Worm (Caenorhabditis elegans) whole organism, early embryonic: ENCODE measurements around the gene nas-25.

Experiments used
- B0310.2 ChIP-seq: sonication (generic microtip); optimal IDR thresholded peaks from 2 replicates; lab custom pipeline; 2016; ENCODE audit warnings: mild to moderate bottlenecking, missing genetic modification characterization, missing compliant biosample characterization
- F13C5.2 ChIP-seq: sonication (generic microtip); optimal IDR thresholded peaks from 2 replicates; lab custom pipeline; 2017; ENCODE audit warnings: mild to moderate bottlenecking, missing genetic modification characterization, inconsistent platforms, missing compliant biosample characterization
- aly-1 ChIP-seq: sonication (generic microtip); optimal IDR thresholded peaks from 2 replicates; lab custom pipeline; 2016; ENCODE audit warnings: missing genetic modification characterization, missing compliant biosample characterization
- ama-1 ChIP-seq: fragments of 150-350 bp; optimal IDR thresholded peaks from 2 replicates; lab custom pipeline; 2014
- ceh-13 ChIP-seq: fragments of 200-800 bp; sonication (Bioruptor generic); optimal IDR thresholded peaks from 2 replicates; lab custom pipeline; 2018; ENCODE audit warnings: mild to moderate bottlenecking, missing genetic modification characterization, missing compliant biosample characterization
- ceh-36 ChIP-seq: sonication (generic microtip); optimal IDR thresholded peaks from 2 replicates; lab custom pipeline; 2016; ENCODE audit warnings: missing genetic modification characterization, inconsistent platforms, missing compliant biosample characterization
- ets-7 ChIP-seq: sonication (generic microtip); optimal IDR thresholded peaks from 2 replicates; lab custom pipeline; 2016; ENCODE audit warnings: missing genotype, missing genetic modification characterization, missing compliant biosample characterization
- flt-1 ChIP-seq: fragments of 200-800 bp; sonication (Bioruptor generic); IDR thresholded peaks from 2 replicates; pipeline ENCODE4 v1.3.6; 2022; ENCODE audit warnings: missing genetic modification characterization, missing compliant biosample characterization
- hmbx-1 ChIP-seq: sonication (generic microtip); optimal IDR thresholded peaks from 2 replicates; lab custom pipeline; 2016; ENCODE audit warnings: mild to moderate bottlenecking, missing genetic modification characterization, missing compliant biosample characterization
- hmg-4 ChIP-seq: fragments of 200-800 bp; sonication (Bioruptor generic); optimal IDR thresholded peaks from 2 replicates; lab custom pipeline; 2018; ENCODE audit warnings: mild to moderate bottlenecking, missing genetic modification characterization, missing compliant biosample characterization
- hnd-1 ChIP-seq: sonication (generic microtip); optimal IDR thresholded peaks from 2 replicates; lab custom pipeline; 2016; ENCODE audit warnings: missing genetic modification characterization, missing compliant biosample characterization
- pes-1 ChIP-seq: fragments of 200-800 bp; sonication (Bioruptor generic); IDR thresholded peaks from 2 replicates; pipeline ENCODE4 v1.3.6; 2022; ENCODE audit warnings: missing genetic modification reagents, missing genetic modification characterization, missing compliant biosample characterization
- scrt-1 ChIP-seq: fragments of 200-800 bp; sonication (Bioruptor generic); IDR thresholded peaks from 2 replicates; pipeline ENCODE4 v1.3.6; 2022; ENCODE audit warnings: missing genetic modification characterization, missing compliant biosample characterization
- sea-1 ChIP-seq: fragments of 200-800 bp; sonication (Bioruptor generic); conservative IDR thresholded peaks from 2 replicates; pipeline ENCODE4 v1.3.6; 2022; ENCODE audit warnings: missing genetic modification characterization, missing compliant biosample characterization
- tbx-11 ChIP-seq: fragments of 200-800 bp; sonication (Bioruptor generic); IDR thresholded peaks from 2 replicates; pipeline ENCODE4 v1.3.6; 2022; ENCODE audit warnings: missing genetic modification characterization, missing compliant biosample characterization
- tbx-37 ChIP-seq: fragments of 200-800 bp; sonication (Bioruptor generic); conservative IDR thresholded peaks from 2 replicates; pipeline ENCODE4 v1.3.6; 2022; ENCODE audit warnings: missing genetic modification reagents, missing genetic modification characterization, missing compliant biosample characterization
- tra-4 ChIP-seq: sonication (generic microtip); optimal IDR thresholded peaks from 2 replicates; lab custom pipeline; 2017; ENCODE audit warnings: missing genetic modification characterization, missing compliant biosample characterization

Gene nas-25

DNA sequence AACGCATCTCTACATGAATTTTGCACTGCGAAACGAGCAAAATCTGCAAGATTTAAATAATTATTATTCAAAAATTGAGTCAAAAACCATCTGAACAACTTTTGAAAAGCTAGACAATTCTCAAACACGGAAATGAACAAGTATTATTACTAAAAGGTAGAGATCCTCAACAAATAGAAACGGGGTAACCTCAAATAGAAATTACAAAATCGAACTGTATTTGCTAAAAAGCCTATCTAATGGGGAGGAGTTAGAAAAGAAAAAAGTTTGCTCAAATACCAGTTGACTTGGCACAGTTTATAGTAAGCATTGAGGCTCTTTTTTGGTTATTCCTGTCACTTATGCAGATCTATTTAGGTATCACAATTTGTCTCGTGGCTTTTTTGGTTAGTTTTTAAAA, at the start of gene nas-25:
TSS of gene nas-25 (plus strand) at position 301 of the 400 bp plus-strand sequence.
- TF ChIP-seq ceh-13, result no peak
- no peak for TF ChIP-seq B0310.2 (tag; lab: Kevin White, UChicago)
- TF ChIP-seq flt-1 (GFP tag; lab: Robert Waterston, UW), result no peak
- TF ChIP-seq ets-7 (tag; lab: Kevin White, UChicago), result no peak
- TF ChIP-seq ama-1 (lab: Kevin White, UChicago), result no peak
- TF ChIP-seq sea-1 (GFP tag; lab: Robert Waterston, UW), result no peak
- no peak for TF ChIP-seq hmbx-1
- TF ChIP-seq hnd-1, result no peak
- no peak for TF ChIP-seq ceh-36 (tag; lab: Kevin White, UChicago)
- TF ChIP-seq tbx-11, result no peak
- no peak for TF ChIP-seq pes-1 (GFP tag; lab: Robert Waterston, UW)
- TF ChIP-seq scrt-1, result no peak
- TF ChIP-seq tbx-37 (GFP tag; lab: Robert Waterston, UW), result no peak
- TF ChIP-seq tra-4 (tag; lab: Kevin White, UChicago), result no peak
- TF ChIP-seq F13C5.2 (tag; lab: Kevin White, UChicago), result no peak
- no peak for TF ChIP-seq aly-1 (tag; lab: Kevin White, UChicago)
- no peak for TF ChIP-seq hmg-4 (GFP tag; lab: Kevin White, UChicago)

DNA sequence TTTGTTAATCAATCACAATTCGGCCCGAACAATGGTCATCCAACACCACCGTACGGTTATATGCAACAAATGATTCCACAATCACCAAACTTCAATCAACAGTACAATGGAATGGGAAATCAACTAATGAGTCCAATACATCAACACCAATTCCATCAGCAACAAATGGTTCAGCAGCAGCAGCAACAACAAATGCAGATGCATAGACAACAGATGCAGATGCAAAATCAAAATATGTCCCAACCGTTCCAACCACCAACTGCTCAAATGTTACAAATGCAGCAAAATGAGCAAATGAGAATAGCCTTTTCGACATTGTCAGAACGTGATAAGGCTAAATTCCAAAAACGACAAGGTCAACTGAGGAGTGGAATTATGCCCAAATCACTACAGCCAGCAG, 49.4 kb upstream of the nas-25 start:
- TF ChIP-seq tra-4 (tag; lab: Kevin White, UChicago) (no peak), F13C5.2 (tag; lab: Kevin White, UChicago) (no peak), B0310.2 (tag; lab: Kevin White, UChicago) (no peak), ceh-36 (tag; lab: Kevin White, UChicago) (no peak), ama-1 (lab: Kevin White, UChicago) (no peak), hmg-4 (GFP tag; lab: Kevin White, UChicago) (no peak), flt-1 (GFP tag; lab: Robert Waterston, UW) (no peak), scrt-1 (no peak), pes-1 (GFP tag; lab: Robert Waterston, UW) (no peak), sea-1 (GFP tag; lab: Robert Waterston, UW) (no peak), tbx-37 (GFP tag; lab: Robert Waterston, UW) (no peak)

DNA sequence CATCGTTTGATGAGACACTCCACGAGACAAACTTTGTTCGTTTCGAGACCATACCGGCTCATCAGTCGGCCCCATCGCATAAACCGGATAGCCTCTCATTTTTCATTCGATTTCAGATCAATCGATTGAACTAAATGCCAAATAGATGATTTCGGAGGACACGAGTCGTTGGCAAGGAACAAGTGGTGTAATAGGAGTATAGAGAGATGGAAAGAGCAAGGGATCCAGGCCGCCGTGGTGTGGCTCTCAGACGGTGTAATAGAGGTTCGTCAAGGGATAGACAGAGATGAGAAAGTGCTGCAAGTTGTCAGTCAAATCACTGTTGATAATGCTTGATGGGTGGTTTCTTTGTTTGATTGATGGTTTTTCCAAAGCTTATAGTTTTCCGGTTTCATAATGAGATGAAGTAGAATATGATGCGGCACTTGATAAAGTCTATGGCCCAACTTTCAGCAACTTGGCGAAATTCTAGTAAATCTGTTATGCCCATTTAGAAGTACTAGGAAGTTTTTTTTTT, 42.4 kb upstream of the nas-25 start, which contains the start of gene sgn-1:
TSS of gene sgn-1 (minus strand) at position 220 of the 517 bp plus-strand sequence.
- TF ChIP-seq hmbx-1, result no peak
- no peak for TF ChIP-seq ceh-36 (tag; lab: Kevin White, UChicago)
- TF ChIP-seq tbx-37 (GFP tag; lab: Robert Waterston, UW), result no peak
- TF ChIP-seq tra-4 (tag; lab: Kevin White, UChicago), result no peak
- TF ChIP-seq tbx-11, result no peak
- TF ChIP-seq ceh-13, result no peak
- TF ChIP-seq B0310.2 (tag; lab: Kevin White, UChicago), result no peak
- no peak for TF ChIP-seq aly-1 (tag; lab: Kevin White, UChicago)
- no peak for TF ChIP-seq ets-7 (tag; lab: Kevin White, UChicago)
- no peak for TF ChIP-seq ama-1 (lab: Kevin White, UChicago)
- no peak for TF ChIP-seq F13C5.2 (tag; lab: Kevin White, UChicago)
- no peak for TF ChIP-seq hnd-1
- no peak for TF ChIP-seq flt-1 (GFP tag; lab: Robert Waterston, UW)
- TF ChIP-seq sea-1 (GFP tag; lab: Robert Waterston, UW), result no peak
- no peak for TF ChIP-seq pes-1 (GFP tag; lab: Robert Waterston, UW)
- TF ChIP-seq scrt-1, result no peak
- no peak for TF ChIP-seq hmg-4 (GFP tag; lab: Kevin White, UChicago)

DNA sequence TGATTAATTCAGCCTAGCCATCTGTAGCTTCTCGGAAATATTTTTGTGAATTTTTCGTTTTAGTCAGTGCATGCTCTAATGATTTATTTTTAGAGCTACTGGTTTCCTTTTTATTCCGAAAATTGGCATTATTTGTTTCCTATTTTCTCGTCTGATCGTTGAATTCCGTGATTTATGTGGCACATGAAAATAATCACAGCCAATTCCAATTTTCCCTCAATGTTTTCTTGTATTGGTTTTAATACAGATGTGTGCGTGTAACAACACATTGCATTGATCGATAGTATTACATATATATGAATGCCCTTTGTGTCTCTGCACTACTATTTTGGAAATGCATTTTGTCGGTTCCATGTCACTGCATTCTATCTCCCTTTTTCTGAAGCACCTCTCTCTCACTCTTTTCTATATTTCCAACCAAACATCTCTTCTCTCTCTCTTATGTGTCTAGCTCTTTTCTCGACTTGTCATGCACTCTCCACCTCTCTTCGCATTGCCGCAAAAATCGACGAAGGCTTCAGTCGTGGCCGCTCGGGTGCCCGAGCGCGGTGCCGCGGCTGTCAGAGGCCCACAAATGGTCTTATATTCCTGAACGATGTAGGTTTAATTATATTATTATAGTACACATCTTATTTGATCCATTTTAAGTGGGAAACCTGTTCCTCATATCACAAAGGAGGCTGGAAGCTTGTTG, 41.5 kb upstream of the nas-25 start:
- no peak for TF ChIP-seq ets-7 (tag; lab: Kevin White, UChicago)

DNA sequence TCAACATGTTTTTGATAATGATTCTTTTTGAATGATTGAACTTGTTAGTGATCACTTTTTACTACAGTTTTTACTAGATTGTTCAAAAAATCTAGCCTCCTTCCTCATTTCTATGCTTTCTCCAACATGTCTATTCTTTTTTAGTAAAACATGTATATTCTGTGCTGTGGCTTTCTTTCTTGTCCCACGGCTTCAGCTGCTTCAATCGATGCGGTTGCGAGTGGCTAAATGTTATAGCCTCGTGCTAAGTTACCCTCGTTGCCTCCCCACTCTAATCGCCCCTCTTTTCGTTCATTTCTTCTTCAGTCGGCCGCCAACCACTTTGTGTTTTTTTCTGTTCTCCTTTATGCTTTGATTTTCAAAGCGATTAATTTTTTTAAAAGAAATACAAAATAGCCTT, 40.0 kb upstream of the nas-25 start:
- no peak for TF ChIP-seq ama-1 (lab: Kevin White, UChicago)
- TF ChIP-seq hmg-4 (GFP tag; lab: Kevin White, UChicago), result no peak
- TF ChIP-seq hmbx-1, result no peak
- TF ChIP-seq ets-7 (tag; lab: Kevin White, UChicago), result no peak
- TF ChIP-seq B0310.2 (tag; lab: Kevin White, UChicago), result no peak
- no peak for TF ChIP-seq ceh-36 (tag; lab: Kevin White, UChicago)
- no peak for TF ChIP-seq tbx-11
- TF ChIP-seq F13C5.2 (tag; lab: Kevin White, UChicago), result no peak
- no peak for TF ChIP-seq tbx-37 (GFP tag; lab: Robert Waterston, UW)
- no peak for TF ChIP-seq sea-1 (GFP tag; lab: Robert Waterston, UW)
- no peak for TF ChIP-seq ceh-13

DNA sequence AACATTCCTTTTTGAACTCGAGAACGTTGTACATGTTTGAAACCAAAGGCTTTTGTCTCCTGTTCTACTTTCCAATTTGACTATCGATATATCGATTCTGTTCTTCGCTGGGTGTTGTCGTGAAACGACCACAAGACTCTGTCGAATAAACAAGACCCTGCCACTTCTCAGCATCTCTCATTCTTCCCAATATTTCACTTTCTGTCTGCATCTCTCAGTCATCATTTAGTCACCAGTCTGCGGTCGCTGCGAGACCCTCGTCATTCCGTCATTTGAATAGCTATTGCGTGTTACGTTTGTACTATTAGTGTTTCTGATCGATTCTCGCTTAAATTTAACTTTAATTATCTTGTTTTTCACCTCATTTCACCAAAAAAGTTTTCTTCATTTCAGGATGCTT, 38.5 kb upstream of the nas-25 start:
- TF ChIP-seq pes-1 (GFP tag; lab: Robert Waterston, UW) (no peak), aly-1 (tag; lab: Kevin White, UChicago) (no peak), scrt-1 (0 out of 2 replicates have a peak, but pooled peaks have one; percentile 44), tra-4 (tag; lab: Kevin White, UChicago) (no peak), tbx-37 (GFP tag; lab: Robert Waterston, UW) (no peak; the same call in 1 of the 2 replicates), B0310.2 (tag; lab: Kevin White, UChicago) (no peak), hmbx-1 (no peak), ama-1 (lab: Kevin White, UChicago) (no peak), ceh-13 (no peak), hnd-1 (no peak), flt-1 (GFP tag; lab: Robert Waterston, UW) (no peak), tbx-11 (no peak), ets-7 (tag; lab: Kevin White, UChicago) (no peak), hmg-4 (GFP tag; lab: Kevin White, UChicago) (no peak), F13C5.2 (tag; lab: Kevin White, UChicago) (peak; percentile 58), sea-1 (GFP tag; lab: Robert Waterston, UW) (no peak)

DNA sequence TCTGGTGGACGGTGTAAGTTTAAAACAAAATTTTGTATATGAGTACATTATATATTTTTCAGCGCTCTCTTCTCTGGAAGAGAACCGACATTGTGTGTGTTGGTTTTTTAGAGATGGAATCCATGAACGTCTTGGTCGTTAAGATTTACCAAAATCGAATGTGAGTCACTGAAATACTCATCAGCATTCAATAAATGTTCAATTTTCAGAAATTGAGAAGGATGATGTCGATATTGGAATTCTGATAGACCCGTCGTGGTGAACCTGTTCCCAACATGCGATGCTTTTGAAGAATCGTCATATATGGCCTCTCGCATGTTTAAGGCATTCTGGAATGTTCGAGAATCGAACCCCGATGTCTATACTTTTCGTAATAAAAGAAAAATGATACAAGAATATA, 37.1 kb upstream of the nas-25 start:
- TF ChIP-seq ama-1 (lab: Kevin White, UChicago), result peak; percentile 19
- TF ChIP-seq F13C5.2 (tag; lab: Kevin White, UChicago), result no peak
